Worm (Caenorhabditis elegans) whole organism, young adult: ENCODE results near the gene btb-16.

Experiments
- F55B11.4 ChIP-seq: sonication (generic microtip); optimal IDR thresholded peaks from 2 replicates; lab custom pipeline; 2016; ENCODE audit warnings: missing compliant biosample characterization, missing genetic modification characterization, borderline replicate concordance; ENCODE audit not compliant: insufficient read depth
- T07F8.4 ChIP-seq: sonication (generic microtip); optimal IDR thresholded peaks from 2 replicates; lab custom pipeline; 2016; ENCODE audit warnings: mild to moderate bottlenecking, missing genetic modification characterization, moderate library complexity, missing compliant biosample characterization
- aptf-3 ChIP-seq: fragments of 200-800 bp; sonication (Bioruptor generic); IDR thresholded peaks from 2 replicates; pipeline ENCODE4 v1.3.6; 2022; ENCODE audit warnings: missing genetic modification characterization, missing compliant biosample characterization
- lsy-27 ChIP-seq: sonication (generic microtip); optimal IDR thresholded peaks from 2 replicates; lab custom pipeline; 2017; ENCODE audit warnings: missing genetic modification characterization, mild to moderate bottlenecking, missing compliant biosample characterization, antibody characterized with exemption, missing genotype, borderline replicate concordance; ENCODE audit not compliant: insufficient read depth
- pha-4 ChIP-seq: fragments of 150-350 bp; sonication (generic microtip); optimal IDR thresholded peaks from 2 replicates; lab custom pipeline; 2014; ENCODE audit warnings: missing biosample characterization, missing genetic modification reagents, missing genetic modification characterization
- snpc-4 ChIP-seq, 5 experiments: fragments of 150-350 bp in 1 of 5; sonication (generic microtip) in 4 of 5; optimal IDR thresholded peaks; 2 replicates each; lab custom pipeline; 2014 to 2018; ENCODE audit warnings: missing genetic modification characterization in 5 of 5, missing biosample characterization in 3 of 5, antibody characterized with exemption in 2 of 5, mild to moderate bottlenecking in 2 of 5, missing compliant biosample characterization in 2 of 5, missing genotype in 2 of 5, moderate library complexity in 2 of 5, missing genetic modification reagents in 1 of 5
- tbx-9 ChIP-seq: sonication (generic microtip); optimal IDR thresholded peaks from 2 replicates; lab custom pipeline; 2016; ENCODE audit warnings: borderline replicate concordance, missing genetic modification characterization, inconsistent platforms, missing compliant biosample characterization
- unc-130 ChIP-seq: sonication (generic microtip); optimal IDR thresholded peaks from 2 replicates; lab custom pipeline; 2016; ENCODE audit warnings: missing genetic modification reagents, missing genetic modification characterization, missing compliant biosample characterization
- unc-62 ChIP-seq: fragments of 150-350 bp; optimal IDR thresholded peaks from 2 replicates; lab custom pipeline; 2014; ENCODE audit warnings: missing biosample characterization, missing genetic modification reagents, missing genetic modification characterization

ce11 chrII:3262504-3262903, 34.2 kb upstream of the btb-16 start, which contains the start of gene F02E11.2:
- TF ChIP-seq tbx-9 = no peak
- no peak for TF ChIP-seq aptf-3 (GFP tag; lab: Robert Waterston, UW)
- no peak for TF ChIP-seq T07F8.4
- no peak for TF ChIP-seq snpc-4 (GFP tag; optimal IDR thresholded peaks at IDR 0.05; lab: Kevin White, UChicago)
- TF ChIP-seq snpc-4 (tag; optimal IDR thresholded peaks at IDR 0.05; lab: Kevin White, UChicago) = no peak
- TF ChIP-seq lsy-27 (tag; lab: Kevin White, UChicago) = no peak
- TF ChIP-seq pha-4 (tag; lab: Kevin White, UChicago) = no peak
- TF ChIP-seq unc-130 = no peak
- TF ChIP-seq unc-62 (GFP tag; lab: Kevin White, UChicago) = no peak
- no peak for TF ChIP-seq F55B11.4 (tag; lab: Kevin White, UChicago)
